Worm (Caenorhabditis elegans) whole organism, L3 larva: ENCODE measurements around the gene srj-11.

ENCODE experiments used
- mdl-1 ChIP-seq: fragments of 150-350 bp; optimal IDR thresholded peaks from 2 replicates; lab custom pipeline; 2014; ENCODE audit warnings: missing biosample characterization, missing genetic modification characterization
- nhr-11 ChIP-seq: fragments of 150-350 bp; optimal IDR thresholded peaks from 2 replicates; lab custom pipeline; 2014; ENCODE audit warnings: missing biosample characterization, missing genetic modification characterization

DNA sequence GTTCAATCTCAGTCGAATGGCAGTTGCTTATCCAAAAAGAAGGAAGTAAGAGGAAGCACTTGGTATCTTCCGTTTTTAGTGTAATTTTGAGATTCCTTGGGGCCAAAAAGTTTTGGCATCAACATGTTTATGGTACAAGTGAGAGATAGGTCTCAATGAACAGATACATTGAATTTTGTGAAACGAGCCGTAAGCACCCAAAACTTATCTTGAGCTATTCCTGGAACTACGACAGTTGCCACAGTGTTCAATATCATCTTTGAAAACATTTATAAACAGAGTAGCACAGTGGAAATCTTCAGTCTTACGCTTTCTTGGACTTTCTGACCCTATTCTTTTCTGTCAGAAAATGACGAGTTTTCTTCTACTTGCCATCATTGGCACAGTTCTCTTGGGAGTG is 33.8 kb downstream of the srj-11 start, which contains the start of gene T28A11.3:
- TF ChIP-seq nhr-11 (tag; lab: Kevin White, UChicago) (no peak), mdl-1 (no peak)
